Fruit fly (Drosophila melanogaster) whole organism, wandering third instar larva: Measurements from ENCODE around the gene Eig71Ea.

ENCODE experiments used
- N ChIP-seq: fragments of >200 bp; optimal IDR thresholded peaks from 2 replicates; lab custom pipeline; 2018; ENCODE audit warnings: missing biosample characterization, missing external identifiers, missing genetic modification characterization
- OdsH ChIP-seq: fragments of 200-800 bp; sonication (Bioruptor generic); optimal IDR thresholded peaks from 2 replicates; lab custom pipeline; 2016; ENCODE audit warnings: missing biosample characterization, mild to moderate bottlenecking, missing genetic modification characterization
- br ChIP-seq: fragments of 200-800 bp; sonication (Bioruptor generic); optimal IDR thresholded peaks from 2 replicates; lab custom pipeline; 2016; ENCODE audit warnings: missing biosample characterization, missing genetic modification characterization
- dmrt93B ChIP-seq: fragments of 200-800 bp; sonication (Bioruptor generic); optimal IDR thresholded peaks from 2 replicates; lab custom pipeline; 2018; ENCODE audit warnings: missing biosample characterization, mild to moderate bottlenecking, missing genetic modification characterization
- dsf ChIP-seq: sonication (Bioruptor generic); optimal IDR thresholded peaks from 2 replicates; lab custom pipeline; 2016; ENCODE audit warnings: missing biosample characterization, missing genetic modification characterization, borderline replicate concordance
- h ChIP-seq: fragments of 200-800 bp; sonication (Bioruptor generic); optimal IDR thresholded peaks from 3 replicates; lab custom pipeline; 2016; ENCODE audit warnings: missing biosample characterization, mild to moderate bottlenecking, missing genetic modification characterization
- pan ChIP-seq: fragments of >200 bp; optimal IDR thresholded peaks from 2 replicates; lab custom pipeline; 2017
- usp ChIP-seq: fragments of >200 bp; optimal IDR thresholded peaks from 2 replicates; lab custom pipeline; 2017; ENCODE audit warnings: missing biosample characterization, missing genetic modification characterization

DNA sequence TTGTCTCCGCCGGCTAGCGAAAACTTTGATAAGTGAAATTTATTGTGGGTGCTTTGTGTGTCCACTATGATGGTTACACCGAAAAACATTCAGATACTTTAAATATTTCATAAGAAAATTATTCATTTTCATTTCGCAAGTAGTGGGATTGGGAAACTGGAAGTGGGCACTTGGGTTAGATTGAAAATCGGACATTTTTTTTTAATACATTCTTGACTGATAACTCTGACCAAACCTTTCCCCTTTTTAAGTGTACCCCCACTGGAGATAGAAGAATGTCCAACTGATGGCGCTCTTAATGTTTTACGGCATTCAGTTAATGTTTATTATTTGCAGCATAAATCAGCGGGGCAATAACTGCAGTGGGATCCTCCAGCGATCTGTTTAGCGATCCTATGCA, 28.2 kb upstream of the Eig71Ea start:
- TF ChIP-seq usp, result no peak
- TF ChIP-seq h (GFP tag; lab: Kevin White, UChicago), result no peak
- no peak for TF ChIP-seq pan (lab: Kevin White, UChicago)
- no peak for TF ChIP-seq OdsH (GFP tag; lab: Kevin White, UChicago)
- TF ChIP-seq br (GFP tag; lab: Kevin White, UChicago), result no peak
- no peak for TF ChIP-seq N (GFP tag; lab: Kevin White, UChicago)
- no peak for TF ChIP-seq dsf (GFP tag; lab: Kevin White, UChicago)
- no peak for TF ChIP-seq dmrt93B (GFP tag; lab: Kevin White, UChicago)
